Worm (Caenorhabditis elegans): ENCODE results near the gene F43C11.7.

DNA sequence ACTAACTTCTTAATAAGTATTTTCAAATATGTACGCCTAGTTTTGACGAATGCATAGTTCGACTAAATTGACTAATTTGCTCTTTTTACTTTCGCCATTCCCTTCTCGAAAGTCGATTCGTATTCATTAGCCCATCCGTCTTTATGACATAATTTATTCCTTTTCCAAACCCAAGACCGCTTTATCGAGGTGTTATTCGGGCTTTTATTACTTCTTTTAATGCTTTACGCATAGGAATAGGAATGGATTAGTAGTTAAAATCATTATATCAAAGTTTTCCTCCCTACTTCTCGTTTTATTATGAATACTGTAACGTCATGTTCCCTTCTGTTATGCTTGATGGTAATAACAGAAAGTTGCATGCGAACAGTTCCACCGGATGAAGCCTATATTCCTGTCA, 39.3 kb downstream of the F43C11.7 start, which contains the start of gene F16G10.2:
- TF ChIP-seq med-1 (GFP tag; optimal IDR thresholded peaks at IDR 0.05; ENCODE audit: insufficient read depth): no peak
- TF ChIP-seq T22C8.4 (GFP tag; IDR thresholded peaks at IDR 0.05): no peak
- TF ChIP-seq cog-1 (tag; optimal IDR thresholded peaks at IDR 0.05): no peak
- TF ChIP-seq ztf-29 (GFP tag; IDR thresholded peaks at IDR 0.05): no peak
- TF ChIP-seq ztf-23 (GFP tag; IDR thresholded peaks at IDR 0.05): no peak
- TF ChIP-seq klf-2 (GFP tag; conservative IDR thresholded peaks at IDR 0.05): no peak
